Fruit fly (Drosophila melanogaster): ENCODE results near the gene CG42635.

dm6 chr2L:17963071-17963567 is 44.6 kb upstream of the CG42635 start, which contains the start of gene CG5674:
- TF ChIP-seq EcR (GFP tag; optimal IDR thresholded peaks at IDR 0.05) (no peak), CG34367 (tag; optimal IDR thresholded peaks at IDR 0.05) (no peak)
